In genomic region chr2L:160581-161452, dm6 we compare ENCODE assay signal across 4 fruit fly cellular contexts.
TF ChIP-seq lines count a peak whose summit lies in the region.

No protein-coding gene starts in this region.

TF ChIP-seq in whole organism, adult, 20 proteins besides CTCF, POLR2A, EP300 and RAD21 (continued from another document):
- TF ChIP-seq pad (GFP tag; optimal IDR thresholded peaks at IDR 0.05; lab: Kevin White, UChicago) (peak; percentile 88), CG12768 (GFP tag; optimal IDR thresholded peaks at IDR 0.05; lab: Kevin White, UChicago) (peak; percentile 97), Hr96 (GFP tag; optimal IDR thresholded peaks at IDR 0.05; lab: Kevin White, UChicago) (peak; percentile 88)

TF ChIP-seq in whole organism, embryonic, 481 proteins besides CTCF, POLR2A, EP300 and RAD21 (continued from another document and continues in another):
- peak; percentile 43 for TF ChIP-seq Hey (tag; optimal IDR thresholded peaks at IDR 0.05; lab: Kevin White, UChicago)
- TF ChIP-seq CG2712 (tag; optimal IDR thresholded peaks at IDR 0.05; lab: Kevin White, UChicago): no peak
- TF ChIP-seq Fer3 (tag; optimal IDR thresholded peaks at IDR 0.05; lab: Kevin White, UChicago): no peak
- peak; percentile 54 for TF ChIP-seq MTF-1 (GFP tag; optimal IDR thresholded peaks at IDR 0.05; lab: Kevin White, UChicago; ENCODE audit: borderline replicate concordance)
- peak; percentile 18 for TF ChIP-seq NfI (GFP tag; optimal IDR thresholded peaks at IDR 0.05; lab: Kevin White, UChicago)
- no peak for TF ChIP-seq HLH4C (GFP tag; IDR thresholded peaks at IDR 0.05; lab: Robert Waterston, UW; ENCODE audit: partially characterized antibody)
- no peak for TF ChIP-seq Asciz (GFP tag; optimal IDR thresholded peaks at IDR 0.05; lab: Kevin White, UChicago)
- no peak for TF ChIP-seq Ptx1 (GFP tag; IDR thresholded peaks at IDR 0.05; lab: Robert Waterston, UW)
- TF ChIP-seq D19B (GFP tag; optimal IDR thresholded peaks at IDR 0.05; lab: Kevin White, UChicago): no peak
- no peak for TF ChIP-seq Dfd (GFP tag; optimal IDR thresholded peaks at IDR 0.05; lab: Kevin White, UChicago)
- no peak for TF ChIP-seq Lim3 (GFP tag; IDR thresholded peaks at IDR 0.05; lab: Robert Waterston, UW)
- TF ChIP-seq Fer2 (tag; optimal IDR thresholded peaks at IDR 0.05; lab: Kevin White, UChicago): no peak
- no peak for TF ChIP-seq CG9797 (GFP tag; optimal IDR thresholded peaks at IDR 0.05; lab: Kevin White, UChicago)
- TF ChIP-seq Rfx (GFP tag; IDR thresholded peaks at IDR 0.05; lab: Robert Waterston, UW): no peak
- peak; percentile 22 for TF ChIP-seq CG18476 (GFP tag; optimal IDR thresholded peaks at IDR 0.05; lab: Kevin White, UChicago)
- peak; percentile 97 for TF ChIP-seq sd (tag; optimal IDR thresholded peaks at IDR 0.05; lab: Kevin White, UChicago)
- TF ChIP-seq CG13624 (GFP tag; optimal IDR thresholded peaks at IDR 0.05; lab: Kevin White, UChicago): no peak
- TF ChIP-seq CG7963 (GFP tag; IDR thresholded peaks at IDR 0.05; lab: Robert Waterston, UW; ENCODE audit: partially characterized antibody): no peak
- TF ChIP-seq tio (GFP tag; optimal IDR thresholded peaks at IDR 0.05; lab: Kevin White, UChicago): no peak
- no peak for TF ChIP-seq CG3995 (GFP tag; optimal IDR thresholded peaks at IDR 0.05; lab: Kevin White, UChicago)
- peak; percentile 58 for TF ChIP-seq vfl (GFP tag; optimal IDR thresholded peaks at IDR 0.05; lab: Kevin White, UChicago)
- no peak for TF ChIP-seq chm (GFP tag; IDR thresholded peaks at IDR 0.05; lab: Robert Waterston, UW)
- no peak for TF ChIP-seq CG31224 (GFP tag; IDR thresholded peaks at IDR 0.05; lab: Robert Waterston, UW)
- TF ChIP-seq sr (GFP tag; IDR thresholded peaks at IDR 0.05; lab: Robert Waterston, UW): no peak
- TF ChIP-seq Rx (GFP tag; IDR thresholded peaks at IDR 0.05; lab: Robert Waterston, UW): no peak
- peak in 1 of 2 experiments; percentile 89 for TF ChIP-seq bsh (GFP tag; optimal IDR thresholded peaks at IDR 0.05; lab: Kevin White, UChicago)
- TF ChIP-seq Hr78 (GFP tag; optimal IDR thresholded peaks at IDR 0.05; lab: Kevin White, UChicago): no peak
- TF ChIP-seq Side (GFP tag; optimal IDR thresholded peaks at IDR 0.05; lab: Kevin White, UChicago): no peak
- TF ChIP-seq CG7271 (tag; optimal IDR thresholded peaks at IDR 0.05; lab: Kevin White, UChicago): no peak
- TF ChIP-seq CG12155 (GFP tag; optimal IDR thresholded peaks at IDR 0.05; lab: Kevin White, UChicago): no peak
- TF ChIP-seq CrebB (tag; optimal IDR thresholded peaks at IDR 0.05; lab: Kevin White, UChicago): peak; percentile 60
- TF ChIP-seq disco-r (GFP tag; optimal IDR thresholded peaks at IDR 0.05; lab: Kevin White, UChicago): peak; percentile 40
- no peak for TF ChIP-seq danr (GFP tag; IDR thresholded peaks at IDR 0.05; lab: Robert Waterston, UW)
- TF ChIP-seq klu (GFP tag; IDR thresholded peaks at IDR 0.05; lab: Robert Waterston, UW): no peak
- TF ChIP-seq bowl (GFP tag; IDR thresholded peaks at IDR 0.05; lab: Robert Waterston, UW): no peak
- TF ChIP-seq pnt (GFP tag; optimal IDR thresholded peaks at IDR 0.05; lab: Kevin White, UChicago): no peak
- peak; percentile 32 for TF ChIP-seq Max (GFP tag; optimal IDR thresholded peaks at IDR 0.05; lab: Kevin White, UChicago)
- no peak for TF ChIP-seq knrl (GFP tag; IDR thresholded peaks at IDR 0.05; lab: Robert Waterston, UW; ENCODE audit: partially characterized antibody)
- peak; percentile 9 for TF ChIP-seq tin (GFP tag; optimal IDR thresholded peaks at IDR 0.05; lab: Kevin White, UChicago)
- peak; percentile 29 for TF ChIP-seq CG18599 (GFP tag; optimal IDR thresholded peaks at IDR 0.05; lab: Kevin White, UChicago)
- TF ChIP-seq Bteb2 (GFP tag; optimal IDR thresholded peaks at IDR 0.05; lab: Kevin White, UChicago): no peak
- no peak for TF ChIP-seq CG2889 (GFP tag; IDR thresholded peaks at IDR 0.05; lab: Robert Waterston, UW)
- peak; percentile 95 for TF ChIP-seq B-H2 (GFP tag; optimal IDR thresholded peaks at IDR 0.05; lab: Kevin White, UChicago)
- TF ChIP-seq CG4707 (GFP tag; optimal IDR thresholded peaks at IDR 0.05; lab: Kevin White, UChicago): no peak
- no peak for TF ChIP-seq fd96Cb (tag; optimal IDR thresholded peaks at IDR 0.05; lab: Kevin White, UChicago)

TF ChIP-seq in whole organism, prepupa, 60 proteins besides CTCF, POLR2A, EP300 and RAD21 (continued from another document):
- peak; percentile 44 for TF ChIP-seq CG11762 (GFP tag; optimal IDR thresholded peaks at IDR 0.05; lab: Kevin White, UChicago; ENCODE audit: insufficient read depth)
- TF ChIP-seq spab (GFP tag; optimal IDR thresholded peaks at IDR 0.05; lab: Kevin White, UChicago): peak; percentile 78
- TF ChIP-seq Sox15 (GFP tag; optimal IDR thresholded peaks at IDR 0.05; lab: Kevin White, UChicago): no peak
- peak; percentile 85 for TF ChIP-seq CG9139 (GFP tag; optimal IDR thresholded peaks at IDR 0.05; lab: Kevin White, UChicago)
- TF ChIP-seq cyc (GFP tag; optimal IDR thresholded peaks at IDR 0.05; lab: Kevin White, UChicago): no peak
- TF ChIP-seq CG4318 (GFP tag; optimal IDR thresholded peaks at IDR 0.05; lab: Kevin White, UChicago): peak; percentile 58
- TF ChIP-seq fkh (GFP tag; optimal IDR thresholded peaks at IDR 0.05; lab: Kevin White, UChicago): peak; percentile 92
- TF ChIP-seq Blimp-1 (GFP tag; optimal IDR thresholded peaks at IDR 0.05; lab: Kevin White, UChicago): no peak
- peak; percentile 22 for TF ChIP-seq CG7368 (GFP tag; optimal IDR thresholded peaks at IDR 0.05; lab: Kevin White, UChicago)
- TF ChIP-seq CG10631 (GFP tag; optimal IDR thresholded peaks at IDR 0.05; lab: Kevin White, UChicago): peak; percentile 70
- TF ChIP-seq CG11294 (GFP tag; IDR thresholded peaks at IDR 0.05; lab: Robert Waterston, UW): no peak
- peak; percentile 52 for TF ChIP-seq topi (GFP tag; optimal IDR thresholded peaks at IDR 0.05; lab: Kevin White, UChicago)
- peak; percentile 80 for TF ChIP-seq CG1621 (tag; optimal IDR thresholded peaks at IDR 0.05; lab: Kevin White, UChicago)
- TF ChIP-seq CG32006 (GFP tag; optimal IDR thresholded peaks at IDR 0.05; lab: Kevin White, UChicago): peak; percentile 87
- TF ChIP-seq Hr38 (GFP tag; optimal IDR thresholded peaks at IDR 0.05; lab: Kevin White, UChicago): no peak
- TF ChIP-seq CG31627 (GFP tag; optimal IDR thresholded peaks at IDR 0.05; lab: Kevin White, UChicago): peak; percentile 2
- peak; percentile 87 for TF ChIP-seq net (GFP tag; optimal IDR thresholded peaks at IDR 0.05; lab: Kevin White, UChicago)
- peak; percentile 73 to 86 for TF ChIP-seq salr (GFP tag; optimal IDR thresholded peaks at IDR 0.05; lab: Kevin White, UChicago)
- peak; percentile 88 for TF ChIP-seq svp (GFP tag; lab: Kevin White, UChicago)
- TF ChIP-seq CG6276 (GFP tag; optimal IDR thresholded peaks at IDR 0.05; lab: Kevin White, UChicago): peak; percentile 80
- TF ChIP-seq Hr4 (GFP tag; optimal IDR thresholded peaks at IDR 0.05; lab: Kevin White, UChicago): peak; percentile 57
- TF ChIP-seq Ets21C (GFP tag; optimal IDR thresholded peaks at IDR 0.05; lab: Kevin White, UChicago): no peak
- TF ChIP-seq CG11902 (GFP tag; optimal IDR thresholded peaks at IDR 0.05; lab: Kevin White, UChicago): no peak
- TF ChIP-seq CG6808 (GFP tag; optimal IDR thresholded peaks at IDR 0.05; lab: Kevin White, UChicago): peak; percentile 85
- peak; percentile 91 for TF ChIP-seq vri (GFP tag; optimal IDR thresholded peaks at IDR 0.05; lab: Kevin White, UChicago)
- peak; percentile 87 for TF ChIP-seq fd85E (GFP tag; optimal IDR thresholded peaks at IDR 0.05; lab: Kevin White, UChicago)
- TF ChIP-seq achi (GFP tag; optimal IDR thresholded peaks at IDR 0.05; lab: Kevin White, UChicago): peak; percentile 67
- peak; percentile 41 for TF ChIP-seq CG6792 (GFP tag; optimal IDR thresholded peaks at IDR 0.05; lab: Kevin White, UChicago)
- peak; percentile 70 for TF ChIP-seq CG10669 (GFP tag; optimal IDR thresholded peaks at IDR 0.05; lab: Kevin White, UChicago)
- TF ChIP-seq CG6854 (GFP tag; optimal IDR thresholded peaks at IDR 0.05; lab: Kevin White, UChicago): peak; percentile 23
- peak; percentile 17 for TF ChIP-seq lz (GFP tag; optimal IDR thresholded peaks at IDR 0.05; lab: Kevin White, UChicago)
- TF ChIP-seq Ets96B (tag; optimal IDR thresholded peaks at IDR 0.05; lab: Kevin White, UChicago): peak; percentile 76
- peak; percentile 77 for TF ChIP-seq Sox14 (GFP tag; optimal IDR thresholded peaks at IDR 0.05; lab: Kevin White, UChicago)
- TF ChIP-seq CG8119 (GFP tag; IDR thresholded peaks at IDR 0.05; lab: Robert Waterston, UW): no peak
- TF ChIP-seq Eip78C (GFP tag; lab: Kevin White, UChicago): peak; percentile 88
- TF ChIP-seq CG16779 (tag; optimal IDR thresholded peaks at IDR 0.05; lab: Kevin White, UChicago): peak; percentile 95
- peak; percentile 92 for TF ChIP-seq dac (GFP tag; optimal IDR thresholded peaks at IDR 0.05; lab: Kevin White, UChicago)
- peak; percentile 74 for TF ChIP-seq CG3919 (GFP tag; optimal IDR thresholded peaks at IDR 0.05; lab: Kevin White, UChicago)
- TF ChIP-seq Eip75B (GFP tag; optimal IDR thresholded peaks at IDR 0.05; lab: Kevin White, UChicago): peak; percentile 88
- peak; percentile 52 for TF ChIP-seq esn (GFP tag; optimal IDR thresholded peaks at IDR 0.05; lab: Kevin White, UChicago)
- peak; percentile 67 for TF ChIP-seq Met (GFP tag; optimal IDR thresholded peaks at IDR 0.05; lab: Kevin White, UChicago)

TF ChIP-seq in whole organism, wandering third instar larva, 38 proteins besides CTCF, POLR2A, EP300 and RAD21 (continued from another document):
- peak; percentile 82 for TF ChIP-seq h (GFP tag; optimal IDR thresholded peaks at IDR 0.05; lab: Kevin White, UChicago)
- peak; percentile 45 for TF ChIP-seq dsf (GFP tag; optimal IDR thresholded peaks at IDR 0.05; lab: Kevin White, UChicago; ENCODE audit: borderline replicate concordance)
- peak; percentile 72 for TF ChIP-seq Hnf4 (GFP tag; optimal IDR thresholded peaks at IDR 0.05; lab: Kevin White, UChicago)
- TF ChIP-seq foxo (GFP tag; optimal IDR thresholded peaks at IDR 0.05; lab: Kevin White, UChicago): peak; percentile 9 to 91
- TF ChIP-seq CG9705 (GFP tag; optimal IDR thresholded peaks at IDR 0.05; lab: Kevin White, UChicago): peak; percentile 33
- TF ChIP-seq CrebA (GFP tag; optimal IDR thresholded peaks at IDR 0.05; lab: Kevin White, UChicago; ENCODE audit: borderline replicate concordance): peak; percentile 97
- TF ChIP-seq HLH106 (tag; optimal IDR thresholded peaks at IDR 0.05; lab: Kevin White, UChicago): peak; percentile 8
- peak; percentile 94 for TF ChIP-seq brk (GFP tag; optimal IDR thresholded peaks at IDR 0.05; lab: Kevin White, UChicago)
- TF ChIP-seq pan (optimal IDR thresholded peaks at IDR 0.05; lab: Kevin White, UChicago): no peak
- TF ChIP-seq sv (GFP tag; optimal IDR thresholded peaks at IDR 0.05; lab: Kevin White, UChicago): peak; percentile 57
- TF ChIP-seq Sp1 (GFP tag; optimal IDR thresholded peaks at IDR 0.05; lab: Kevin White, UChicago): peak; percentile 79
- no peak for TF ChIP-seq Hr78 (GFP tag; optimal IDR thresholded peaks at IDR 0.05; lab: Kevin White, UChicago)
- peak; percentile 98 for TF ChIP-seq Rel (GFP tag; optimal IDR thresholded peaks at IDR 0.05; lab: Kevin White, UChicago)
- peak; percentile 57 for TF ChIP-seq Rel (tag; optimal IDR thresholded peaks at IDR 0.05; lab: Kevin White, UChicago)
- no peak for TF ChIP-seq Abd-B (GFP tag; optimal IDR thresholded peaks at IDR 0.05; lab: Kevin White, UChicago)
- peak; percentile 81 for TF ChIP-seq br (GFP tag; optimal IDR thresholded peaks at IDR 0.05; lab: Kevin White, UChicago)
- TF ChIP-seq Dfd (GFP tag; optimal IDR thresholded peaks at IDR 0.05; lab: Kevin White, UChicago): no peak
- TF ChIP-seq fru (GFP tag; optimal IDR thresholded peaks at IDR 0.05; lab: Kevin White, UChicago): peak; percentile 75
TF ChIP-seq in whole organism, wandering third instar larva: peak in this region for 27.
